Fruit fly (Drosophila melanogaster) whole organism, pupa: ENCODE data around the gene CG3984.

ENCODE experiments used
- CG10348 ChIP-seq: fragments of 200-800 bp; sonication (Bioruptor generic); IDR thresholded peaks from 2 replicates; pipeline ENCODE4 v1.3.6; 2022; ENCODE audit warnings: missing biosample characterization, missing genetic modification characterization
- CG12605 ChIP-seq: fragments of 200-800 bp; sonication (Bioruptor generic); IDR thresholded peaks from 2 replicates; pipeline ENCODE4 v1.3.6; 2022; ENCODE audit warnings: missing biosample characterization, missing genetic modification characterization
- CG13204 ChIP-seq: fragments of 200-800 bp; sonication (Bioruptor generic); optimal IDR thresholded peaks from 2 replicates; lab custom pipeline; 2018; ENCODE audit warnings: missing biosample characterization, mild to moderate bottlenecking, missing genetic modification characterization, moderate library complexity
- CG14655 ChIP-seq: fragments of 200-800 bp; sonication (Bioruptor generic); optimal IDR thresholded peaks from 3 replicates; lab custom pipeline; 2017; ENCODE audit warnings: mild to moderate bottlenecking, missing biosample characterization, missing genetic modification reagents, missing genetic modification characterization
- CG15710 ChIP-seq: fragments of 200-800 bp; sonication (Bioruptor generic); optimal IDR thresholded peaks from 2 replicates; lab custom pipeline; 2018; ENCODE audit warnings: missing biosample characterization, mild to moderate bottlenecking, missing genetic modification characterization, moderate library complexity
- CG17806 ChIP-seq: fragments of 200-800 bp; sonication (Bioruptor generic); optimal IDR thresholded peaks from 2 replicates; lab custom pipeline; 2018; ENCODE audit warnings: missing biosample characterization, mild to moderate bottlenecking, missing genetic modification characterization, moderate library complexity
- CG32121 ChIP-seq: fragments of 200-800 bp; sonication (Bioruptor generic); IDR thresholded peaks from 2 replicates; pipeline ENCODE4 v1.3.6; 2022; ENCODE audit warnings: missing biosample characterization, missing genetic modification characterization
- CG34367 ChIP-seq: fragments of 200-800 bp; sonication (Bioruptor generic); optimal IDR thresholded peaks from 2 replicates; lab custom pipeline; 2018; ENCODE audit warnings: missing biosample characterization, mild to moderate bottlenecking, missing genetic modification characterization
- CG4496 ChIP-seq: fragments of 200-800 bp; sonication (Bioruptor generic); IDR thresholded peaks from 3 replicates; pipeline ENCODE4 v1.3.6; 2022; ENCODE audit warnings: missing biosample characterization, missing genetic modification characterization
- CG8159 ChIP-seq: fragments of 200-800 bp; sonication (Bioruptor generic); optimal IDR thresholded peaks from 3 replicates; lab custom pipeline; 2018; ENCODE audit warnings: missing biosample characterization, mild to moderate bottlenecking, missing genetic modification characterization, moderate library complexity
- CG8301 ChIP-seq: fragments of 200-800 bp; sonication (Bioruptor generic); optimal IDR thresholded peaks from 2 replicates; lab custom pipeline; 2018; ENCODE audit warnings: missing biosample characterization, mild to moderate bottlenecking, missing genetic modification characterization
- CG9948 ChIP-seq: fragments of 200-800 bp; sonication (Bioruptor generic); optimal IDR thresholded peaks from 2 replicates; lab custom pipeline; 2018; ENCODE audit warnings: missing biosample characterization, mild to moderate bottlenecking, missing genetic modification characterization, moderate library complexity
- D1 ChIP-seq: fragments of 200-800 bp; sonication (Bioruptor generic); optimal IDR thresholded peaks from 2 replicates; lab custom pipeline; 2018; ENCODE audit warnings: missing biosample characterization, mild to moderate bottlenecking, missing genetic modification characterization, moderate library complexity
- EcR ChIP-seq: fragments of 200-800 bp; sonication (Bioruptor generic); optimal IDR thresholded peaks from 3 replicates; lab custom pipeline; 2019; ENCODE audit warnings: missing biosample characterization, missing genetic modification characterization, mild to moderate bottlenecking, moderate library complexity, missing genetic modification reagents
- Ets98B ChIP-seq: fragments of 200-800 bp; sonication (Bioruptor generic); IDR thresholded peaks from 2 replicates; pipeline ENCODE4 v1.3.6; 2022; ENCODE audit warnings: missing biosample characterization, missing genetic modification characterization
- Pif1A ChIP-seq: fragments of 200-800 bp; sonication (Bioruptor generic); optimal IDR thresholded peaks from 3 replicates; lab custom pipeline; 2016; ENCODE audit warnings: missing biosample characterization, missing genetic modification characterization
- Pif1B ChIP-seq: fragments of 200-800 bp; sonication (Bioruptor generic); optimal IDR thresholded peaks from 3 replicates; lab custom pipeline; 2016; ENCODE audit warnings: missing biosample characterization, missing genetic modification characterization
- Snoo ChIP-seq: fragments of 200-800 bp; sonication (Bioruptor generic); optimal IDR thresholded peaks from 3 replicates; lab custom pipeline; 2017; ENCODE audit warnings: missing biosample characterization, mild to moderate bottlenecking, missing genetic modification characterization, inconsistent platforms
- fd96Ca ChIP-seq: fragments of 200-800 bp; sonication (Bioruptor generic); IDR thresholded peaks from 3 replicates; pipeline ENCODE4 v1.3.6; 2022; ENCODE audit warnings: missing biosample characterization, missing genetic modification characterization
- gl ChIP-seq: fragments of 200-800 bp; sonication (Bioruptor generic); optimal IDR thresholded peaks from 2 replicates; lab custom pipeline; 2018; ENCODE audit warnings: missing biosample characterization, mild to moderate bottlenecking, missing genetic modification characterization
- rn ChIP-seq: fragments of 200-800 bp; sonication (Bioruptor generic); IDR thresholded peaks from 2 replicates; pipeline ENCODE4 v1.3.6; 2022; ENCODE audit warnings: missing biosample characterization, missing genetic modification characterization

The CG3984 gene

DNA sequence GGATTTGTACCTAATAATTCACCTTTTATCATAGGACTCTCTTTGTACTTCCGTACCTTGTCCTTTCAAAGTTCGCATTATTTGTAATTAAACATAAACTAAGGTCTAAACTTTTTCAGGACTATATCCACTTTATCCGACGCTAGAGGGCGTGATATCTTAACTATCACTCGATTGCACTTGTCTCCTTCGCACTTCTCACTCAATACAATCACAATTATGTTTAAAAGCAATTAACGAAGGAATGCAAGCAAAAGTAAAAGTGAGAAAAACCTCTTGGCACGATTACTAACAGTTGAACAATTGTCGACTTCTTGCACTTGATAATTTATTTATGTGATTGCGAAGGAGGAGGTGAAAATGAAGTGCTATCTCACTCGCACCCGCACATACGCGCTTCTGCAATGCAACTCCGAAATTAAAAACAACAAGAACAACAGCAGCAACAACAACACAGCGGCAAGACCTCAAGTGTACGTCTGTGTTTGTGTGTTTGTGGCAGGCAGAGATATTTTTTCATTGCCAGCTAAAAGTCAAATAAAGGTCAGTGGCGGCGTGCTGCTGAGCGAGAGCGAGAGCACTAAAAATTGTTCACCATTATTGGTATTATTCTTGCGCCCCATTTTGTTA is 9.6 kb downstream of the CG3984 start:
- TF ChIP-seq CG17806 (tag; lab: Kevin White, UChicago) = no peak
- TF ChIP-seq EcR (GFP tag; lab: Kevin White, UChicago) = peak; percentile 69
- TF ChIP-seq CG32121 (GFP tag; lab: Robert Waterston, UW) = no peak
- TF ChIP-seq CG12605 (GFP tag; lab: Robert Waterston, UW) = peak; percentile 25; the same call in 1 of the 2 replicates
- no peak for TF ChIP-seq Pif1A

DNA sequence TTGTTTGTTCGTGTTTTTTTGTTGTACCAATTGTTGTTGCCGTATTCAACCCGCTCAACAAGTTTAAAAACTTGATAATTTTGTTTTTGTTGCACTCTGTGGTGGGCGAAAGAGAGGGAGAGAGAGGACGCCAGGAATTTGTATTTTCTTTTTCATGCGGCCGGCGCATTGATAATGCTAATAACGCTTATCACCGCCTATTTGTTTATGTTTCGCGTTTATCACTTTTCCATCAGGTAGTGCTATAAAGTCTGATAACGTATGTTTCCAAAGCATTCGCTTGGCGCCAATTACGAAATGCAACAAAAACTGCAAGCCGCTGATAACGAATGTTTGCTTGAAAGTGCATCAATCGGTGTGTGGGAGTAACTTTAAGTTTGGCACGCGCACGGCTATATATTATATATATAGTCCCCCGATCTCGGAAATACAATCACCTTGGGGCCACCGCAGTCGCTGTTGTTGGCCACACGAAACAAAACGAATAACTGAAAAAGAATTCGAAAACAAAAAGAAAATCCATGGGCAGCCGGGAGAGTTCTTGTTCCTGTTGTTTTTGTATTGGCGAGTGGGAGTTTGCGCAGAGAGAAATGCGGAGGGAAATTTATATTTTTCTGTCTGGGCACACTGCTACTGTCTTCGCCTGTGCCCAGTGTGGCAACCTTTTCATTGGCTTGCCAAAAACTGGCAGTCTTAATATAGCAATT is 10.2 kb downstream of the CG3984 start, which contains the start of gene Glys:
Gene Glys (minus strand): TSS at position 494 of the 707 bp plus-strand sequence.
- TF ChIP-seq CG8301 (tag; lab: Kevin White, UChicago) (peak; percentile 63), CG32121 (GFP tag; lab: Robert Waterston, UW) (peak; percentile 73; the same call in 1 of the 2 replicates), CG12605 (GFP tag; lab: Robert Waterston, UW) (peak; percentile 87), Snoo (tag; lab: Kevin White, UChicago) (peak; percentile 57), fd96Ca (peak; percentile 84), EcR (GFP tag; lab: Kevin White, UChicago) (peak; percentile 20), gl (peak; percentile 78), CG34367 (tag; lab: Kevin White, UChicago) (peak; percentile 63), Ets98B (GFP tag; lab: Robert Waterston, UW) (peak; percentile 81), rn (GFP tag; lab: Robert Waterston, UW) (no peak), Pif1A (peak; percentile 80), CG9948 (tag; lab: Kevin White, UChicago) (no peak), CG14655 (GFP tag; lab: Kevin White, UChicago) (peak; percentile 67), Pif1B (GFP tag; lab: Kevin White, UChicago) (peak; percentile 73), CG4496 (GFP tag; lab: Robert Waterston, UW) (peak; percentile 84), D1 (tag; lab: Kevin White, UChicago) (no peak), CG15710 (tag; lab: Kevin White, UChicago) (peak; percentile 45), CG17806 (tag; lab: Kevin White, UChicago) (peak; percentile 44), CG13204 (no peak), CG8159 (tag; lab: Kevin White, UChicago) (peak; percentile 53), CG10348 (GFP tag; lab: Robert Waterston, UW) (no peak)
- TF ChIP-seq, all 21 proteins: peak for 16

DNA sequence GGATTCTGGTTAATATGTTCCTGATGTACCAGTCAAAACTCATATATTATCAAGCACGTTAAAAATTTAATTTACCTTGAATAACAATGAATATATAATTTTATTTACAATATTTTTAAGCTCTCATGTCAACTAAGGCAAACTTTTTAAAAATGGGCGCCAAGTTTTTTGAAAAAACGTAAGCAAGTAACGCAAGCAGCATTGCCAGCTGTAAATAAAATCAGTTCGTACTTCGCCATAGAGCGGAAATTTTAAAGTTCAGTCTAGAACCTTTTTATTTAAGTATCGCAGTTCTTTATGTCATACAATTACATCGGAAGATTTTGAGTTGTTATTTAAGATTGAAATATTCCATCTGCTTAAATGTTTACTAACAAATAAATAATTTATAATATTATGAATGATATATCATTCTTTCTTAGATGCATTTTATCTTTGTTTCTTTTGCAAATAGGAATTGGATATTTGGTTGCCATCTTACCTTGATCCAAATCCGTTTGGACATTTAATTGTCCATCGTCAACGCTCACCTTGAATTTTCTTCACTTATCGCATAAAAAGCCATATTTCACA is 11.0 kb downstream of the CG3984 start:
- TF ChIP-seq CG34367 (tag; lab: Kevin White, UChicago) = no peak
- no peak for TF ChIP-seq Pif1B (GFP tag; lab: Kevin White, UChicago)
- no peak for TF ChIP-seq CG4496 (GFP tag; lab: Robert Waterston, UW)
- TF ChIP-seq CG8301 (tag; lab: Kevin White, UChicago) = no peak
- no peak for TF ChIP-seq EcR (GFP tag; lab: Kevin White, UChicago)

DNA sequence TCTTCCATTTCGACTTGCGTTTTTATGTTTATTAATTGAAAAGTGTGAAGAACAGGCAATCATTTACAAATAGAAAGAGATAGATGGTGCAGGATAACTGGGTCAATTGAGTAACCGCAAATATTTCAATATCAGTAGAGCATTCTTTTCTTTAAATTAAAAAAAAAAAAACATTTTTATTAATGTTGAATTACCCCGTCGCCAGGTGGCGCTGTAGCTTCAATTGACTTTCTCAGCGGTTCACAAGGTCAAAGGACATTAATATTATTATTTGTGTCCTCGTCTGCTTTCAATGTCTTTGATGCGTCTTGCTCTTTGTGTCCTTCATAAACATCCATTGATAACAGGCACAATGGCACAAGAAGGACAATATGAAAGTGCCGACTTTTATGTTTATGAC is 11.6 kb downstream of the CG3984 start:
- TF ChIP-seq Pif1B (GFP tag; lab: Kevin White, UChicago) (no peak), CG10348 (GFP tag; lab: Robert Waterston, UW) (no peak), gl (no peak), fd96Ca (no peak), CG15710 (tag; lab: Kevin White, UChicago) (no peak)

DNA sequence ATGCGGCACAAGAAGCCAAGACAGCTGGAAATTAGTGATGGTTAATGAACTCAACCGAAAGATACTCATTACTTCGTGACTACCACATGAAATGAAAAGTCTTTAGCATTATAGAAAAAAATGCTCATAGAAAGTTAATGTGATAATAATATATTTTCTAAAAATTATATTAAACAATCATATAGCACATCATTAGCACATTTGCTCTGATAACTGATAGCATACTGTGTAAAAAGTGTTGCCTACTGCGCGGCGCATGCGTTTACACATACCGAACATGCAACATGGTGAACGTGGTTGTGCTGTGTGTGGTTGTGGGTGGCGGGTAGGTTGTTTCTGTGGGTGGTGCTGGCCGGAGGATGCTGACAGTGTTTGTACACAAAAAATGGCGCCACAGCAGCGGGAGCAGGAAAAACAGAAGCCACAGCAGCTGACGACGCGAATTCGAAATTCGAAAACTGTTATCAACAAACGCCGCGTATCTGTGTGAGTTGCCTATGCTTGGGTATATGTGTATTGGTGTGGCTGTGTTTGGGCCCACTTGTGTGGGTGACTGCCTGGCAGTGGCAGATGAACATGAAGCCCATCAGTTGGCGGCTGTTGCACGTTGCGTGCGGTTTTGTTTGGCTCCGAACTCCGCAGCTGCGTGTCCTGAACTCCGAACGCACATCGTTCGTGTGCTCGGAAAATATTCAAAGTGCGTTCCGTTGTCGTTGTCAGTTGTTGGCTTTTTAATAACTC is 13.0 kb downstream of the CG3984 start, which contains the start of gene Gyc88E:
Gene Gyc88E (plus strand): TSS at position 604 of the 741 bp plus-strand sequence.
- TF ChIP-seq CG4496 (GFP tag; lab: Robert Waterston, UW) (peak; percentile 61; the same call in 1 of the 3 replicates), CG12605 (GFP tag; lab: Robert Waterston, UW) (no peak), Ets98B (GFP tag; lab: Robert Waterston, UW) (peak; percentile 32; the same call in 1 of the 2 replicates), gl (no peak), Pif1B (GFP tag; lab: Kevin White, UChicago) (no peak), CG13204 (no peak)

DNA sequence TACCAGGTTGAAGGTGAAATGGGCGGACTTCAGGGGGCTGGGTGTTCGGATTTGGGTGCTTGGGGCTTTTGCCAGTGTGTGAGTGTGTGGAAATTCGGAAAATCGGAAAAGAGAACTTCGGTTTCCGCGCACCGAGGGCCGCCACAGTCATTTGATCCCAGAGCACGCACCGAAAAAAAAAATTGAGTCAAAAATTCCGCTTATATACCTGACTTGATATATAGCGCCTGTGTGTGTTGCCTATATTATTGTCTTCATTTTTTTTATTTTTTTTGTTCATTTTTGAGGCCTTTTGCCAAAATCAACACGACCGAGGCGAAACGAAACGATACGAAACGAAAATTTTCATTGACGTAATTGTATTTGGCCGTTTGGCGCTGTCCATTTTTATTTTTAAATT is 40.3 kb downstream of the CG3984 start:
- TF ChIP-seq CG32121 (GFP tag; lab: Robert Waterston, UW) (0 out of 2 replicates have a peak, but pooled peaks have one; percentile 28), CG9948 (tag; lab: Kevin White, UChicago) (no peak)
